Worm (Caenorhabditis elegans): ENCODE data around the gene ire-1.

ire-1 gene

DNA sequence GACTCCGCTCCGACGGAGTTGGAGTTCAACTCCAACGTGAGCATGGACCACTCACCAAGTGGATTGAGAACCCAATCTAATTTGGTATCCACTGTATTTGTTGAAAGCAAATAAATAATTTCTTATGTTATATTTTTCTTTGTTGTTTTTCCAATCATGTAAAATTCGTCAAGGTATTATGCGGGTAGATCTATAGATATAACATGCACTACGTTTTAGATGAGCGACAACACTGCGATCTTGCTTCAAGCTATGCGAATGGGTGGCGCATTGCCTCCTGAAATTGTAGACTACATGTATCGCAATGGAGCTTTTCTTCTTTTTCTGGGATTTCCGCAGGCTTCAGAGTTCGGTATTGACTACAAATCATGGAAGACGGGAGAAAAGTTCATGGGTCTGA is 19.8 kb upstream of the ire-1 start, which contains the start of gene F10B5.2 (continued):
- peak; percentile 9 for TF ChIP-seq snpc-4 (GFP tag; optimal IDR thresholded peaks at IDR 0.05)
- no peak for TF ChIP-seq snpc-4 (tag; optimal IDR thresholded peaks at IDR 0.05)
- peak; percentile 51; the same call in 1 of the 2 replicates for TF ChIP-seq madf-3 (GFP tag; IDR thresholded peaks at IDR 0.05)
- peak; percentile 60 for TF ChIP-seq snpc-1.3 (tag; optimal IDR thresholded peaks at IDR 0.05; ENCODE audit: insufficient read depth)
- no peak for TF ChIP-seq ceh-58 (GFP tag; IDR thresholded peaks at IDR 0.05)
- peak; percentile 37 for TF ChIP-seq hrde-1 (tag; optimal IDR thresholded peaks at IDR 0.05; ENCODE audit: borderline replicate concordance)
- no peak for TF ChIP-seq ceh-40 (GFP tag; IDR thresholded peaks at IDR 0.05)
- peak; percentile 39 for TF ChIP-seq hmg-1.2 (GFP tag; IDR thresholded peaks at IDR 0.05)
- TF ChIP-seq Y53F4B.3 (GFP tag; IDR thresholded peaks at IDR 0.05) = no peak
- TF ChIP-seq B0261.1 (tag; optimal IDR thresholded peaks at IDR 0.05) = no peak
- TF ChIP-seq lin-54 (GFP tag; optimal IDR thresholded peaks at IDR 0.05) = peak; percentile 51
- TF ChIP-seq akir-1 (GFP tag; optimal IDR thresholded peaks at IDR 0.05) = no peak
- no peak for TF ChIP-seq somi-1 (GFP tag; optimal IDR thresholded peaks at IDR 0.05)
- TF ChIP-seq T07F8.4 (tag; optimal IDR thresholded peaks at IDR 0.05) = no peak
- peak; percentile 63 for TF ChIP-seq snpc-3.4 (tag; optimal IDR thresholded peaks at IDR 0.05)
- TF ChIP-seq Y53G8AR.9 (GFP tag; conservative IDR thresholded peaks at IDR 0.05) = peak; percentile 66; the same call in 1 of the 2 replicates
- TF ChIP-seq mel-28 (tag; optimal IDR thresholded peaks at IDR 0.05; ENCODE audit: borderline replicate concordance) = no peak
- peak; percentile 38 for TF ChIP-seq tlf-1 (GFP tag; optimal IDR thresholded peaks at IDR 0.05)
- TF ChIP-seq atf-7 (tag; optimal IDR thresholded peaks at IDR 0.05) = peak; percentile 7
- TF ChIP-seq egl-18 (GFP tag; IDR thresholded peaks at IDR 0.05) = no peak
- TF ChIP-seq nhr-80 (tag; optimal IDR thresholded peaks at IDR 0.05) = no peak
- TF ChIP-seq egrh-3 (GFP tag; IDR thresholded peaks at IDR 0.05) = no peak
- TF ChIP-seq F22D6.2 (tag; optimal IDR thresholded peaks at IDR 0.05) = no peak
- TF ChIP-seq rec-8 (tag; optimal IDR thresholded peaks at IDR 0.05) = no peak
- TF ChIP-seq D2030.7 (GFP tag; IDR thresholded peaks at IDR 0.05) = peak; percentile 38
- TF ChIP-seq dpff-1 (tag; optimal IDR thresholded peaks at IDR 0.05) = no peak
- no peak; the same call in 1 of the 2 replicates for TF ChIP-seq nfyb-1 (GFP tag; IDR thresholded peaks at IDR 0.05)
- no peak; the same call in 1 of the 2 replicates for TF ChIP-seq lin-26 (GFP tag; IDR thresholded peaks at IDR 0.05)
- TF ChIP-seq B0336.3 (GFP tag; IDR thresholded peaks at IDR 0.05) = peak; percentile 68; the same call in 1 of the 2 replicates
- TF ChIP-seq F49E8.2 (tag; optimal IDR thresholded peaks at IDR 0.05; ENCODE audit: insufficient read depth) = peak; percentile 53
- no peak for TF ChIP-seq dox-1 (GFP tag; IDR thresholded peaks at IDR 0.05)
- TF ChIP-seq nhr-27 (tag; optimal IDR thresholded peaks at IDR 0.05) = no peak
- TF ChIP-seq ceh-100 (GFP tag; IDR thresholded peaks at IDR 0.05) = peak; percentile 22; the same call in 1 of the 2 replicates
- TF ChIP-seq B0019.2 (GFP tag; conservative IDR thresholded peaks at IDR 0.05) = no peak
- TF ChIP-seq ztf-22 (GFP tag; optimal IDR thresholded peaks at IDR 0.05) = no peak
- 0 out of 2 replicates have a peak, but pooled peaks have one; percentile 42 for TF ChIP-seq rcor-1 (GFP tag; IDR thresholded peaks at IDR 0.05)
- TF ChIP-seq xnd-1 (tag; optimal IDR thresholded peaks at IDR 0.05) = no peak
- no peak for TF ChIP-seq sdz-38 (tag; optimal IDR thresholded peaks at IDR 0.05)
- TF ChIP-seq ztf-18 (tag; optimal IDR thresholded peaks at IDR 0.05) = no peak

Data from whole organism, young adult.